Worm (Caenorhabditis elegans) whole organism, young adult: Measurements from ENCODE around the gene svop-1.

ENCODE experiments used
- B0035.1 ChIP-seq: sonication (generic microtip); optimal IDR thresholded peaks from 2 replicates; lab custom pipeline; 2016; ENCODE audit warnings: missing genetic modification characterization, mild to moderate bottlenecking, missing compliant biosample characterization, missing genotype, missing genetic modification reagents
- D2030.7 ChIP-seq: fragments of 200-800 bp; sonication (Bioruptor generic); IDR thresholded peaks from 2 replicates; pipeline ENCODE4 v1.3.6; 2022; ENCODE audit warnings: missing genetic modification reagents, missing genetic modification characterization, missing compliant biosample characterization
- Y95B8A.8 ChIP-seq: fragments of 200-800 bp; sonication (Bioruptor generic); IDR thresholded peaks from 2 replicates; pipeline ENCODE4 v1.3.6; 2022; ENCODE audit warnings: missing genetic modification reagents, missing genetic modification characterization, missing compliant biosample characterization
- akir-1 ChIP-seq: fragments of 200-800 bp; sonication (Bioruptor generic); optimal IDR thresholded peaks from 2 replicates; lab custom pipeline; 2018; ENCODE audit warnings: mild to moderate bottlenecking, missing genetic modification characterization, moderate library complexity, missing compliant biosample characterization
- attf-5 ChIP-seq: fragments of 200-800 bp; sonication (Bioruptor generic); optimal IDR thresholded peaks from 2 replicates; lab custom pipeline; 2018; ENCODE audit warnings: mild to moderate bottlenecking, missing genetic modification characterization, missing compliant biosample characterization
- cebp-1 ChIP-seq, 2 experiments: fragments of 200-800 bp in 1 of 2; sonication (Bioruptor generic) in 1 of 2; sonication (generic microtip) in 1 of 2; IDR thresholded peaks in 1 of 2; optimal IDR thresholded peaks in 1 of 2; 2 replicates each; pipeline versions ENCODE4 v1.3.6 to Lab custom; 2017 to 2022; ENCODE audit warnings: missing compliant biosample characterization in 2 of 2, missing genetic modification characterization in 2 of 2, mild to moderate bottlenecking in 1 of 2, missing genetic modification reagents in 1 of 2, moderate library complexity in 1 of 2
- die-1 ChIP-seq: sonication (generic microtip); optimal IDR thresholded peaks from 2 replicates; lab custom pipeline; 2016; ENCODE audit warnings: missing genotype, mild to moderate bottlenecking, missing genetic modification characterization, missing compliant biosample characterization
- ets-4 ChIP-seq: fragments of 200-800 bp; sonication (Bioruptor generic); optimal IDR thresholded peaks from 2 replicates; lab custom pipeline; 2018; ENCODE audit warnings: mild to moderate bottlenecking, missing genetic modification characterization, missing compliant biosample characterization
- him-1 ChIP-seq: sonication (generic microtip); optimal IDR thresholded peaks from 2 replicates; lab custom pipeline; 2016; ENCODE audit warnings: missing genotype, missing genetic modification reagents, missing genetic modification characterization, missing compliant biosample characterization
- hmg-1.2 ChIP-seq: fragments of 200-800 bp; sonication (Bioruptor generic); IDR thresholded peaks from 2 replicates; pipeline ENCODE4 v1.3.6; 2022; ENCODE audit warnings: missing genetic modification reagents, missing genetic modification characterization, missing compliant biosample characterization
- hmg-20 ChIP-seq: fragments of 200-800 bp; sonication (Bioruptor generic); IDR thresholded peaks from 2 replicates; pipeline ENCODE4 v1.3.6; 2022; ENCODE audit warnings: missing genetic modification reagents, missing genetic modification characterization, missing compliant biosample characterization
- pha-4 ChIP-seq: fragments of 150-350 bp; sonication (generic microtip); optimal IDR thresholded peaks from 2 replicates; lab custom pipeline; 2014; ENCODE audit warnings: missing biosample characterization, missing genetic modification reagents, missing genetic modification characterization
- snpc-4 ChIP-seq, 5 experiments: fragments of 150-350 bp in 1 of 5; sonication (generic microtip) in 4 of 5; optimal IDR thresholded peaks; 2 replicates each; lab custom pipeline; 2014 to 2018; ENCODE audit warnings: missing genetic modification characterization in 5 of 5, missing biosample characterization in 3 of 5, antibody characterized with exemption in 2 of 5, mild to moderate bottlenecking in 2 of 5, missing compliant biosample characterization in 2 of 5, missing genotype in 2 of 5, moderate library complexity in 2 of 5, missing genetic modification reagents in 1 of 5

DNA sequence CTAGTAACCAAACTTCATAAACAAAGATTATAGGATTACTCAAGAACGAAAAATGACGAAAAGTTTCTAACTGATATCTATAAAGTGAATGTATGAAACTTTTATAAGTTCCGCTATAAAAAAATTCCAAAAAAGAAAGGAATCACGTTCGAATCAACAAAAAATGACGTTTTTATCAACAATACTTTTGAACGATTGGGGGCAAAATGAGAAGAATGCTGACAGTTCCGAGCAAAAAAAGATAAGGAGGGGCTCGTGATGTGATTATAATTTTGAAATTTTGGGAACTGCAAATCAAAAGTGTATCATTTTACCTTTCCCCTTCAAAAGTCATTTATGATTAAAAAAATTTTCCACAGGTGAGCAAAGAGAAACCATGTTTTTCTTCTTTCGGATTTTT, 6.3 kb downstream of the svop-1 start:
- no peak for TF ChIP-seq attf-5 (GFP tag; lab: Kevin White, UChicago)
- TF ChIP-seq die-1 (tag; lab: Kevin White, UChicago), result no peak
- TF ChIP-seq D2030.7 (GFP tag; lab: Robert Waterston, UW), result no peak
- no peak for TF ChIP-seq hmg-20 (GFP tag; lab: Robert Waterston, UW)
- no peak for TF ChIP-seq akir-1 (GFP tag; lab: Kevin White, UChicago)
- no peak for TF ChIP-seq B0035.1 (tag; lab: Kevin White, UChicago)
- TF ChIP-seq snpc-4 (GFP tag; optimal IDR thresholded peaks at IDR 0.05; lab: Kevin White, UChicago), result no peak
- no peak for TF ChIP-seq snpc-4 (tag; optimal IDR thresholded peaks at IDR 0.05; lab: Kevin White, UChicago)
- TF ChIP-seq hmg-1.2 (GFP tag; lab: Robert Waterston, UW), result no peak
- TF ChIP-seq Y95B8A.8, result no peak
- TF ChIP-seq pha-4 (tag; lab: Kevin White, UChicago), result no peak
- peak; percentile 10; the same call in 1 of the 2 replicates for TF ChIP-seq cebp-1 (GFP tag; IDR thresholded peaks at IDR 0.05; lab: Robert Waterston, UW)
- no peak for TF ChIP-seq cebp-1 (tag; optimal IDR thresholded peaks at IDR 0.05; lab: Kevin White, UChicago)
- TF ChIP-seq him-1 (tag; lab: Kevin White, UChicago), result no peak
- TF ChIP-seq ets-4, result no peak
